Fruit fly (Drosophila melanogaster) whole organism, embryonic: ENCODE data around the gene ppk11.

ENCODE experiments used
- Abd-B ChIP-seq: fragments of 200-800 bp; sonication (Bioruptor generic); optimal IDR thresholded peaks from 2 replicates; lab custom pipeline; 2018; ENCODE audit warnings: missing biosample characterization, mild to moderate bottlenecking, missing genetic modification characterization, moderate library complexity
- Ada2b ChIP-seq: fragments of 200-800 bp; sonication (Bioruptor generic); IDR thresholded peaks from 2 replicates; pipeline ENCODE4 v1.3.6; 2022; ENCODE audit warnings: missing biosample characterization, missing genetic modification characterization
- C15 ChIP-seq: fragments of 200-800 bp; sonication (Bioruptor generic); IDR thresholded peaks from 3 replicates; pipeline ENCODE4 v1.3.6; 2022; ENCODE audit warnings: missing biosample characterization, missing genetic modification characterization
- CG10321 ChIP-seq: fragments of 200-800 bp; sonication (Bioruptor generic); IDR thresholded peaks from 2 replicates; pipeline ENCODE4 v1.3.6; 2022; ENCODE audit warnings: missing biosample characterization, missing genetic modification characterization
- CG11504 ChIP-seq: fragments of 200-800 bp; sonication (Bioruptor generic); optimal IDR thresholded peaks from 3 replicates; lab custom pipeline; 2019; ENCODE audit warnings: missing biosample characterization, mild to moderate bottlenecking, missing genetic modification characterization, moderate library complexity
- CG12104 ChIP-seq: fragments of 200-800 bp; sonication (Bioruptor generic); optimal IDR thresholded peaks from 3 replicates; lab custom pipeline; 2016; ENCODE audit warnings: missing biosample characterization, missing genetic modification characterization
- CG12659 ChIP-seq: fragments of 200-800 bp; sonication (Bioruptor generic); optimal IDR thresholded peaks from 3 replicates; lab custom pipeline; 2017; ENCODE audit warnings: mild to moderate bottlenecking, missing biosample characterization, missing genetic modification reagents, missing genetic modification characterization
- CG1529 ChIP-seq: fragments of 200-800 bp; sonication (Bioruptor generic); optimal IDR thresholded peaks from 3 replicates; lab custom pipeline; 2018; ENCODE audit warnings: missing biosample characterization, missing genetic modification characterization
- CG1602 ChIP-seq: fragments of 200-800 bp; sonication (Bioruptor generic); optimal IDR thresholded peaks from 3 replicates; lab custom pipeline; 2016; ENCODE audit warnings: missing biosample characterization, missing genetic modification characterization
- CG31441 ChIP-seq: fragments of 200-800 bp; sonication (Bioruptor generic); IDR thresholded peaks from 2 replicates; pipeline ENCODE4 v1.3.6; 2022; ENCODE audit warnings: missing biosample characterization, missing genetic modification characterization
- CG3838 ChIP-seq: fragments of 200-800 bp; sonication (Bioruptor generic); optimal IDR thresholded peaks from 3 replicates; lab custom pipeline; 2016; ENCODE audit warnings: missing biosample characterization, missing genetic modification characterization
- CG42726 ChIP-seq: fragments of 200-800 bp; sonication (Bioruptor generic); IDR thresholded peaks from 2 replicates; pipeline ENCODE4 v1.3.6; 2022; ENCODE audit warnings: missing biosample characterization, missing genetic modification characterization; ENCODE audit not compliant: partially characterized antibody
- CG4360 ChIP-seq: fragments of 200-800 bp; sonication (Bioruptor generic); IDR thresholded peaks from 2 replicates; pipeline ENCODE4 v1.3.6; 2022; ENCODE audit warnings: missing biosample characterization, missing genetic modification characterization
- CG43689 ChIP-seq: fragments of 200-800 bp; sonication (Bioruptor generic); IDR thresholded peaks from 2 replicates; pipeline ENCODE4 v1.3.6; 2022; ENCODE audit warnings: missing biosample characterization, missing genetic modification characterization
- CG4617 ChIP-seq: fragments of 200-800 bp; sonication (Bioruptor generic); optimal IDR thresholded peaks from 3 replicates; lab custom pipeline; 2016; ENCODE audit warnings: missing biosample characterization, missing genetic modification characterization, borderline replicate concordance
- CG4707 ChIP-seq: fragments of 200-800 bp; sonication (Bioruptor generic); optimal IDR thresholded peaks from 2 replicates; lab custom pipeline; 2018; ENCODE audit warnings: missing biosample characterization, mild to moderate bottlenecking, missing genetic modification characterization, moderate library complexity
- CG8089 ChIP-seq: fragments of 200-800 bp; sonication (Bioruptor generic); optimal IDR thresholded peaks from 3 replicates; lab custom pipeline; 2016; ENCODE audit warnings: missing biosample characterization, missing genetic modification characterization
- D ChIP-seq, 2 experiments: fragments of 200-800 bp in 1 of 2; fragments of >200 bp in 1 of 2; sonication (Bioruptor generic) in 1 of 2; optimal IDR thresholded peaks; 2 replicates in 1 of 2; 3 replicates in 1 of 2; lab custom pipeline; 2017; ENCODE audit warnings: mild to moderate bottlenecking in 1 of 2, missing biosample characterization in 1 of 2, missing genetic modification characterization in 1 of 2, missing genetic modification reagents in 1 of 2
- Dll ChIP-seq: fragments of 200-800 bp; sonication (Bioruptor generic); IDR thresholded peaks from 4 replicates; pipeline ENCODE4 v1.3.6; 2022; ENCODE audit warnings: missing biosample characterization, missing genetic modification characterization; ENCODE audit not compliant: partially characterized antibody
- E2f1 ChIP-seq: fragments of 200-800 bp; sonication (Bioruptor generic); IDR thresholded peaks from 2 replicates; pipeline ENCODE4 v1.3.6; 2022; ENCODE audit warnings: missing biosample characterization, missing genetic modification characterization
- Eip74EF ChIP-seq, 2 experiments: fragments of 200-800 bp in 1 of 2; fragments of >200 bp in 1 of 2; sonication (Bioruptor generic) in 1 of 2; optimal IDR thresholded peaks; 2 replicates each; lab custom pipeline; 2017 to 2019; ENCODE audit warnings: missing biosample characterization in 2 of 2, missing genetic modification characterization in 2 of 2, mild to moderate bottlenecking in 1 of 2, moderate library complexity in 1 of 2
- Fer1 ChIP-seq: fragments of 200-800 bp; sonication (Bioruptor generic); optimal IDR thresholded peaks from 2 replicates; lab custom pipeline; 2017; ENCODE audit warnings: missing biosample characterization, mild to moderate bottlenecking, missing genetic modification characterization
- Gug ChIP-seq: fragments of 200-800 bp; sonication (Bioruptor generic); IDR thresholded peaks from 4 replicates; pipeline ENCODE4 v1.3.6; 2022; ENCODE audit warnings: missing biosample characterization, missing genetic modification characterization
- Hr3 ChIP-seq: fragments of 200-800 bp; sonication (Bioruptor generic); optimal IDR thresholded peaks from 3 replicates; lab custom pipeline; 2016; ENCODE audit warnings: missing biosample characterization, missing genetic modification characterization
- MTF-1 ChIP-seq: fragments of 200-800 bp; sonication (Bioruptor generic); optimal IDR thresholded peaks from 2 replicates; lab custom pipeline; 2018; ENCODE audit warnings: missing biosample characterization, mild to moderate bottlenecking, missing genetic modification characterization, borderline replicate concordance
- NK7.1 ChIP-seq: fragments of 200-800 bp; sonication (Bioruptor generic); optimal IDR thresholded peaks from 3 replicates; lab custom pipeline; 2016; ENCODE audit warnings: missing biosample characterization, missing genetic modification characterization
- Vsx1 ChIP-seq: fragments of 200-800 bp; sonication (Bioruptor generic); optimal IDR thresholded peaks from 2 replicates; lab custom pipeline; 2017; ENCODE audit warnings: missing biosample characterization, mild to moderate bottlenecking, missing genetic modification characterization, missing genetic modification reagents
- YL-1 ChIP-seq: fragments of 200-800 bp; sonication (Bioruptor generic); optimal IDR thresholded peaks from 3 replicates; lab custom pipeline; 2017; ENCODE audit warnings: missing biosample characterization, mild to moderate bottlenecking, missing genetic modification characterization
- bab2 ChIP-seq: fragments of 200-800 bp; sonication (Bioruptor generic); optimal IDR thresholded peaks from 2 replicates; lab custom pipeline; 2016; ENCODE audit warnings: missing biosample characterization, missing genetic modification characterization
- cas ChIP-seq: fragments of 200-800 bp; sonication (Bioruptor generic); IDR thresholded peaks from 2 replicates; pipeline ENCODE4 v1.3.6; 2022; ENCODE audit warnings: missing biosample characterization, missing genetic modification characterization
- corto ChIP-seq: fragments of 200-800 bp; sonication (Bioruptor generic); optimal IDR thresholded peaks from 2 replicates; lab custom pipeline; 2016; ENCODE audit warnings: missing biosample characterization, mild to moderate bottlenecking, missing genetic modification characterization, moderate library complexity
- ewg ChIP-seq: fragments of 200-800 bp; sonication (Bioruptor generic); optimal IDR thresholded peaks from 3 replicates; lab custom pipeline; 2017; ENCODE audit warnings: mild to moderate bottlenecking, missing biosample characterization, missing genetic modification reagents, missing genetic modification characterization
- exex ChIP-seq: fragments of 200-800 bp; sonication (Bioruptor generic); optimal IDR thresholded peaks from 4 replicates; lab custom pipeline; 2018; ENCODE audit warnings: missing biosample characterization, mild to moderate bottlenecking, missing genetic modification characterization, moderate library complexity
- fru ChIP-seq: fragments of >200 bp; optimal IDR thresholded peaks from 2 replicates; lab custom pipeline; 2017
- mld ChIP-seq: fragments of 200-800 bp; sonication (Bioruptor generic); IDR thresholded peaks from 3 replicates; pipeline ENCODE4 v1.3.6; 2022; ENCODE audit warnings: missing biosample characterization, missing genetic modification characterization; ENCODE audit not compliant: partially characterized antibody
- pnt ChIP-seq: fragments of 200-800 bp; sonication (Bioruptor generic); optimal IDR thresholded peaks from 3 replicates; lab custom pipeline; 2016; ENCODE audit warnings: missing biosample characterization, missing genetic modification characterization
- pzg ChIP-seq: fragments of 200-800 bp; sonication (Bioruptor generic); optimal IDR thresholded peaks from 3 replicates; lab custom pipeline; 2018; ENCODE audit warnings: missing biosample characterization, mild to moderate bottlenecking, missing genetic modification characterization, moderate library complexity
- row ChIP-seq: fragments of 200-800 bp; sonication (Bioruptor generic); IDR thresholded peaks from 3 replicates; pipeline ENCODE4 v1.3.6; 2022; ENCODE audit warnings: missing biosample characterization, missing genetic modification characterization
- run ChIP-seq: fragments of 200-800 bp; sonication (Bioruptor generic); optimal IDR thresholded peaks from 3 replicates; lab custom pipeline; 2018; ENCODE audit warnings: missing biosample characterization, mild to moderate bottlenecking, missing genetic modification characterization
- salm ChIP-seq: fragments of 200-800 bp; sonication (Bioruptor generic); optimal IDR thresholded peaks from 2 replicates; lab custom pipeline; 2018; ENCODE audit warnings: missing biosample characterization, mild to moderate bottlenecking, missing genetic modification characterization
- shn ChIP-seq: fragments of 200-800 bp; sonication (Bioruptor generic); optimal IDR thresholded peaks from 3 replicates; lab custom pipeline; 2016; ENCODE audit warnings: missing biosample characterization, missing genetic modification characterization
- ssp ChIP-seq: fragments of 200-800 bp; sonication (Bioruptor generic); IDR thresholded peaks from 2 replicates; pipeline ENCODE4 v1.3.6; 2022; ENCODE audit warnings: missing biosample characterization, missing genetic modification characterization
- tll ChIP-seq, 2 experiments: fragments of 200-800 bp in 1 of 2; fragments of >200 bp in 1 of 2; sonication (Bioruptor generic) in 1 of 2; optimal IDR thresholded peaks; 2 replicates each; lab custom pipeline; 2017 to 2019; ENCODE audit warnings: missing biosample characterization in 2 of 2, missing genetic modification characterization in 2 of 2, mild to moderate bottlenecking in 1 of 2, moderate library complexity in 1 of 2
- trem ChIP-seq: fragments of 200-800 bp; optimal IDR thresholded peaks from 3 replicates; lab custom pipeline; 2019; ENCODE audit warnings: missing biosample characterization, mild to moderate bottlenecking, missing genetic modification characterization, moderate library complexity
- wor ChIP-seq: fragments of 200-800 bp; sonication (Bioruptor generic); IDR thresholded peaks from 2 replicates; pipeline ENCODE4 v1.3.6; 2022; ENCODE audit warnings: missing biosample characterization, missing genetic modification characterization
- zen2 ChIP-seq: fragments of 200-800 bp; sonication (Bioruptor generic); IDR thresholded peaks from 3 replicates; pipeline ENCODE4 v1.3.6; 2022; ENCODE audit warnings: missing biosample characterization, missing genetic modification characterization; ENCODE audit not compliant: partially characterized antibody
- zf30C ChIP-seq: fragments of 200-800 bp; sonication (Bioruptor generic); optimal IDR thresholded peaks from 3 replicates; lab custom pipeline; 2018; ENCODE audit warnings: missing biosample characterization, mild to moderate bottlenecking, missing genetic modification characterization

Gene ppk11

dm6 chr2L:9757990-9758814 lies 16.6 kb downstream of the ppk11 start, which contains the start of gene zf30C (continued):
- TF ChIP-seq CG1529 (GFP tag; lab: Kevin White, UChicago) (peak; percentile 51), Abd-B (GFP tag; lab: Kevin White, UChicago) (peak; percentile 73), CG10321 (GFP tag; lab: Robert Waterston, UW) (peak; percentile 57; the same call in 1 of the 2 replicates), Fer1 (peak; percentile 67), tll (GFP tag; optimal IDR thresholded peaks at IDR 0.05; lab: Kevin White, UChicago) (no peak), zf30C (GFP tag; lab: Kevin White, UChicago) (peak; percentile 100), YL-1 (GFP tag; lab: Kevin White, UChicago) (peak; percentile 64), wor (peak; percentile 54; the same call in 1 of the 2 replicates), cas (GFP tag; lab: Robert Waterston, UW) (peak; percentile 89), E2f1 (GFP tag; lab: Robert Waterston, UW) (peak; percentile 82), Hr3 (peak; percentile 85), trem (peak; percentile 62), CG43689 (GFP tag; lab: Robert Waterston, UW) (peak; percentile 43; the same call in 1 of the 2 replicates), exex (tag; lab: Kevin White, UChicago) (peak; percentile 37), CG4707 (peak; percentile 41), pzg (GFP tag; lab: Kevin White, UChicago) (peak; percentile 71), ssp (GFP tag; lab: Robert Waterston, UW) (peak; percentile 70), bab2 (GFP tag; lab: Kevin White, UChicago) (peak; percentile 92), corto (GFP tag; lab: Kevin White, UChicago) (peak; percentile 30), ewg (GFP tag; lab: Kevin White, UChicago) (peak; percentile 56), MTF-1 (peak; percentile 72), CG4617 (peak; percentile 88), CG3838 (peak; percentile 55), CG12104 (GFP tag; lab: Kevin White, UChicago) (peak; percentile 67), CG1602 (GFP tag; lab: Kevin White, UChicago) (peak; percentile 75), zen2 (GFP tag; lab: Robert Waterston, UW) (no peak), Gug (peak; percentile 96), CG31441 (GFP tag; lab: Robert Waterston, UW) (peak; percentile 44), Eip74EF (GFP tag; optimal IDR thresholded peaks at IDR 0.05; lab: Kevin White, UChicago) (peak in 1 of 2 experiments; percentile 57), Vsx1 (GFP tag; lab: Kevin White, UChicago) (peak; percentile 25), pnt (GFP tag; lab: Kevin White, UChicago) (peak; percentile 90), CG42726 (GFP tag; lab: Robert Waterston, UW) (peak; percentile 57; the same call in 1 of the 2 replicates), CG11504 (tag; lab: Kevin White, UChicago) (peak; percentile 74), D (optimal IDR thresholded peaks at IDR 0.05; lab: Kevin White, UChicago) (peak; percentile 7), D (GFP tag; optimal IDR thresholded peaks at IDR 0.05; lab: Kevin White, UChicago) (peak; percentile 72), CG8089 (GFP tag; lab: Kevin White, UChicago) (peak; percentile 78), fru (peak; percentile 57), row (peak; percentile 91), C15 (GFP tag; lab: Robert Waterston, UW) (peak; percentile 67; the same call in 1 of the 3 replicates), mld (GFP tag; lab: Robert Waterston, UW) (no peak), CG12659 (GFP tag; lab: Kevin White, UChicago) (peak; percentile 91), CG4360 (GFP tag; lab: Robert Waterston, UW) (peak; percentile 73), NK7.1 (GFP tag; lab: Kevin White, UChicago) (peak; percentile 85), salm (tag; lab: Kevin White, UChicago) (peak; percentile 29), shn (GFP tag; lab: Kevin White, UChicago) (peak; percentile 93), run (tag; lab: Kevin White, UChicago) (peak; percentile 31), Ada2b (GFP tag; lab: Robert Waterston, UW) (peak; percentile 76), Dll (GFP tag; lab: Robert Waterston, UW) (peak; percentile 25; the same call in 3 of the 4 replicates)
